Fruit fly (Drosophila melanogaster) whole organism, pupa: ENCODE measurements around the gene Muc14A.

ENCODE experiments used
- CG10348 ChIP-seq: fragments of 200-800 bp; sonication (Bioruptor generic); IDR thresholded peaks from 2 replicates; pipeline ENCODE4 v1.3.6; 2022; ENCODE audit warnings: missing biosample characterization, missing genetic modification characterization
- CG14655 ChIP-seq: fragments of 200-800 bp; sonication (Bioruptor generic); optimal IDR thresholded peaks from 3 replicates; lab custom pipeline; 2017; ENCODE audit warnings: mild to moderate bottlenecking, missing biosample characterization, missing genetic modification reagents, missing genetic modification characterization
- CG32121 ChIP-seq: fragments of 200-800 bp; sonication (Bioruptor generic); IDR thresholded peaks from 2 replicates; pipeline ENCODE4 v1.3.6; 2022; ENCODE audit warnings: missing biosample characterization, missing genetic modification characterization
- Ets98B ChIP-seq: fragments of 200-800 bp; sonication (Bioruptor generic); IDR thresholded peaks from 2 replicates; pipeline ENCODE4 v1.3.6; 2022; ENCODE audit warnings: missing biosample characterization, missing genetic modification characterization
- rn ChIP-seq: fragments of 200-800 bp; sonication (Bioruptor generic); IDR thresholded peaks from 2 replicates; pipeline ENCODE4 v1.3.6; 2022; ENCODE audit warnings: missing biosample characterization, missing genetic modification characterization

DNA sequence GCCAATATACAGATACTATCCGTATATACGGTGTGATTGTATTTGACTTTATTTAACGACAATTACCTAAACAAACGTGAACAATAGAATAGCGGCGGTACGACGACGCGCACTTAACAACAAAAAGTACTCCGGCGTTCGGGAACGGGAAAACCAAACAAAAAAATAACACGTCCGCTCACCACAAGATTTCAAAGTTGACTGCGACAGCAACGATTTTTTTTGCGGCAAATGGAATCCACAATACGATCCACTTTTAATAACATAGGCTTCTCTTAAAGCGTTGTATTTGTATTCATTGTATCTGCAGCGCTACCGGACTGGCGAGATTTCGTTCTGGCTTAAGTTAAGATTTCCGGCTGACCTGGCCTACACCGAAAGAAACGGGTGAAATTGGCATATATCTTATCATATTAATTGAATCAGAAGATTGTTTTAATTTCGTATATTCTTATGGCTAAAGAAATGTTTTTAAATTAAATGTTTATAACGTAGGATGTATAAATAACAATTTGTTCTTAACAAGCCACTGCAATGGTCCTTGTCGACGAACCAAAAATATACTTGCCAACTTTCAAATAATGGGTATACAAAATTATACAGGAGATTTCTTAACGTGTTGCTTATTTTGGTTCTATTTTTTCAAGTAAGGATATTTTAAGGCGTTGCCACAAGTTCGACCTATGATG, 96.0 kb downstream of the Muc14A start, which contains the start of the genes CG42353 and CG42354:
- TF ChIP-seq rn, result peak; percentile 84
- peak; percentile 89 for TF ChIP-seq Ets98B (GFP tag; lab: Robert Waterston, UW)
- peak; percentile 99 for TF ChIP-seq CG14655
- peak; percentile 94 for TF ChIP-seq CG32121
- peak; percentile 65 for TF ChIP-seq CG10348 (GFP tag; lab: Robert Waterston, UW)
